Fruit fly (Drosophila melanogaster) whole organism, pupa: ENCODE data around the gene CG3198.

Experiments used
- CG10348 ChIP-seq: fragments of 200-800 bp; sonication (Bioruptor generic); IDR thresholded peaks from 2 replicates; pipeline ENCODE4 v1.3.6; 2022; ENCODE audit warnings: missing biosample characterization, missing genetic modification characterization
- CG12605 ChIP-seq: fragments of 200-800 bp; sonication (Bioruptor generic); IDR thresholded peaks from 2 replicates; pipeline ENCODE4 v1.3.6; 2022; ENCODE audit warnings: missing biosample characterization, missing genetic modification characterization
- CG13204 ChIP-seq: fragments of 200-800 bp; sonication (Bioruptor generic); optimal IDR thresholded peaks from 2 replicates; lab custom pipeline; 2018; ENCODE audit warnings: missing biosample characterization, mild to moderate bottlenecking, missing genetic modification characterization, moderate library complexity
- CG14655 ChIP-seq: fragments of 200-800 bp; sonication (Bioruptor generic); optimal IDR thresholded peaks from 3 replicates; lab custom pipeline; 2017; ENCODE audit warnings: mild to moderate bottlenecking, missing biosample characterization, missing genetic modification reagents, missing genetic modification characterization
- CG15710 ChIP-seq: fragments of 200-800 bp; sonication (Bioruptor generic); optimal IDR thresholded peaks from 2 replicates; lab custom pipeline; 2018; ENCODE audit warnings: missing biosample characterization, mild to moderate bottlenecking, missing genetic modification characterization, moderate library complexity
- CG17806 ChIP-seq: fragments of 200-800 bp; sonication (Bioruptor generic); optimal IDR thresholded peaks from 2 replicates; lab custom pipeline; 2018; ENCODE audit warnings: missing biosample characterization, mild to moderate bottlenecking, missing genetic modification characterization, moderate library complexity
- CG32121 ChIP-seq: fragments of 200-800 bp; sonication (Bioruptor generic); IDR thresholded peaks from 2 replicates; pipeline ENCODE4 v1.3.6; 2022; ENCODE audit warnings: missing biosample characterization, missing genetic modification characterization
- CG34367 ChIP-seq: fragments of 200-800 bp; sonication (Bioruptor generic); optimal IDR thresholded peaks from 2 replicates; lab custom pipeline; 2018; ENCODE audit warnings: missing biosample characterization, mild to moderate bottlenecking, missing genetic modification characterization
- CG4496 ChIP-seq: fragments of 200-800 bp; sonication (Bioruptor generic); IDR thresholded peaks from 3 replicates; pipeline ENCODE4 v1.3.6; 2022; ENCODE audit warnings: missing biosample characterization, missing genetic modification characterization
- CG8159 ChIP-seq: fragments of 200-800 bp; sonication (Bioruptor generic); optimal IDR thresholded peaks from 3 replicates; lab custom pipeline; 2018; ENCODE audit warnings: missing biosample characterization, mild to moderate bottlenecking, missing genetic modification characterization, moderate library complexity
- CG8301 ChIP-seq: fragments of 200-800 bp; sonication (Bioruptor generic); optimal IDR thresholded peaks from 2 replicates; lab custom pipeline; 2018; ENCODE audit warnings: missing biosample characterization, mild to moderate bottlenecking, missing genetic modification characterization
- CG9948 ChIP-seq: fragments of 200-800 bp; sonication (Bioruptor generic); optimal IDR thresholded peaks from 2 replicates; lab custom pipeline; 2018; ENCODE audit warnings: missing biosample characterization, mild to moderate bottlenecking, missing genetic modification characterization, moderate library complexity
- D1 ChIP-seq: fragments of 200-800 bp; sonication (Bioruptor generic); optimal IDR thresholded peaks from 2 replicates; lab custom pipeline; 2018; ENCODE audit warnings: missing biosample characterization, mild to moderate bottlenecking, missing genetic modification characterization, moderate library complexity
- EcR ChIP-seq: fragments of 200-800 bp; sonication (Bioruptor generic); optimal IDR thresholded peaks from 3 replicates; lab custom pipeline; 2019; ENCODE audit warnings: missing biosample characterization, missing genetic modification characterization, mild to moderate bottlenecking, moderate library complexity, missing genetic modification reagents
- Ets98B ChIP-seq: fragments of 200-800 bp; sonication (Bioruptor generic); IDR thresholded peaks from 2 replicates; pipeline ENCODE4 v1.3.6; 2022; ENCODE audit warnings: missing biosample characterization, missing genetic modification characterization
- Pif1A ChIP-seq: fragments of 200-800 bp; sonication (Bioruptor generic); optimal IDR thresholded peaks from 3 replicates; lab custom pipeline; 2016; ENCODE audit warnings: missing biosample characterization, missing genetic modification characterization
- Pif1B ChIP-seq: fragments of 200-800 bp; sonication (Bioruptor generic); optimal IDR thresholded peaks from 3 replicates; lab custom pipeline; 2016; ENCODE audit warnings: missing biosample characterization, missing genetic modification characterization
- Snoo ChIP-seq: fragments of 200-800 bp; sonication (Bioruptor generic); optimal IDR thresholded peaks from 3 replicates; lab custom pipeline; 2017; ENCODE audit warnings: missing biosample characterization, mild to moderate bottlenecking, missing genetic modification characterization, inconsistent platforms
- fd96Ca ChIP-seq: fragments of 200-800 bp; sonication (Bioruptor generic); IDR thresholded peaks from 3 replicates; pipeline ENCODE4 v1.3.6; 2022; ENCODE audit warnings: missing biosample characterization, missing genetic modification characterization
- gl ChIP-seq: fragments of 200-800 bp; sonication (Bioruptor generic); optimal IDR thresholded peaks from 2 replicates; lab custom pipeline; 2018; ENCODE audit warnings: missing biosample characterization, mild to moderate bottlenecking, missing genetic modification characterization
- rn ChIP-seq: fragments of 200-800 bp; sonication (Bioruptor generic); IDR thresholded peaks from 2 replicates; pipeline ENCODE4 v1.3.6; 2022; ENCODE audit warnings: missing biosample characterization, missing genetic modification characterization

The CG3198 gene

dm6 chrX:6654198-6654831 lies 19.5 kb downstream of the CG3198 start, which contains the start of the genes CG3226 and Cdc7:
Gene CG3226 (minus strand): TSS chrX:6654248.
Gene Cdc7 (plus strand): TSS chrX:6654541.
- peak; percentile 47 for TF ChIP-seq Pif1A
- peak; percentile 12 for TF ChIP-seq gl (tag; lab: Kevin White, UChicago)
- peak; percentile 21 for TF ChIP-seq CG13204 (GFP tag; lab: Kevin White, UChicago)
- 0 out of 2 replicates have a peak, but pooled peaks have one; percentile 33 for TF ChIP-seq Ets98B (GFP tag; lab: Robert Waterston, UW)
- peak; percentile 51 for TF ChIP-seq CG34367 (tag; lab: Kevin White, UChicago)
- TF ChIP-seq CG15710 (tag; lab: Kevin White, UChicago) = peak; percentile 36
- no peak for TF ChIP-seq CG32121 (GFP tag; lab: Robert Waterston, UW)
- no peak for TF ChIP-seq CG9948 (tag; lab: Kevin White, UChicago)
- no peak for TF ChIP-seq rn (GFP tag; lab: Robert Waterston, UW)
- 0 out of 3 replicates have a peak, but pooled peaks have one; percentile 8 for TF ChIP-seq fd96Ca
- TF ChIP-seq CG8159 (tag; lab: Kevin White, UChicago) = peak; percentile 41
- peak; percentile 69 for TF ChIP-seq Snoo
- peak; percentile 12 for TF ChIP-seq Pif1B
- TF ChIP-seq CG4496 (GFP tag; lab: Robert Waterston, UW) = peak; percentile 62; the same call in 2 of the 3 replicates
- peak; percentile 33 for TF ChIP-seq CG14655 (GFP tag; lab: Kevin White, UChicago)
- TF ChIP-seq, all 21 proteins: peak for 12

- TF ChIP-seq CG15710 (tag; lab: Kevin White, UChicago) (peak; percentile 0), Snoo (no peak), CG34367 (tag; lab: Kevin White, UChicago) (no peak), gl (tag; lab: Kevin White, UChicago) (no peak), CG8159 (tag; lab: Kevin White, UChicago) (peak; percentile 18), CG8301 (peak; percentile 34), fd96Ca (0 out of 3 replicates have a peak, but pooled peaks have one; percentile 34), CG10348 (GFP tag; lab: Robert Waterston, UW) (no peak), CG13204 (GFP tag; lab: Kevin White, UChicago) (no peak), CG9948 (tag; lab: Kevin White, UChicago) (peak; percentile 13), EcR (no peak), CG14655 (GFP tag; lab: Kevin White, UChicago) (peak; percentile 56), rn (GFP tag; lab: Robert Waterston, UW) (no peak), CG4496 (GFP tag; lab: Robert Waterston, UW) (no peak), Ets98B (GFP tag; lab: Robert Waterston, UW) (no peak), CG32121 (GFP tag; lab: Robert Waterston, UW) (no peak), CG17806 (tag; lab: Kevin White, UChicago) (peak; percentile 26), D1 (tag; lab: Kevin White, UChicago) (no peak), CG12605 (no peak), Pif1B (no peak), Pif1A (no peak)
- TF ChIP-seq, all 21 proteins: peak for 7
These were observed 26.9 kb downstream of the CG3198 start for dm6 chrX:6646846-6647245.

dm6 chrX:6642593-6643257 lies 31.0 kb downstream of the CG3198 start:
- TF ChIP-seq EcR (no peak), CG34367 (tag; lab: Kevin White, UChicago) (peak; percentile 43), CG9948 (tag; lab: Kevin White, UChicago) (peak; percentile 47), CG15710 (tag; lab: Kevin White, UChicago) (peak; percentile 50), CG13204 (GFP tag; lab: Kevin White, UChicago) (no peak), Pif1B (peak; percentile 11), gl (tag; lab: Kevin White, UChicago) (peak; percentile 4), CG32121 (GFP tag; lab: Robert Waterston, UW) (peak; percentile 58), fd96Ca (no peak), D1 (tag; lab: Kevin White, UChicago) (no peak), CG4496 (GFP tag; lab: Robert Waterston, UW) (peak; percentile 71), Pif1A (peak; percentile 67), CG17806 (tag; lab: Kevin White, UChicago) (peak; percentile 53), CG8301 (peak; percentile 66), CG8159 (tag; lab: Kevin White, UChicago) (peak; percentile 49), CG14655 (GFP tag; lab: Kevin White, UChicago) (peak; percentile 71), Ets98B (GFP tag; lab: Robert Waterston, UW) (peak; percentile 37), CG10348 (GFP tag; lab: Robert Waterston, UW) (no peak), Snoo (peak; percentile 33), CG12605 (peak; percentile 30; the same call in 1 of the 2 replicates), rn (GFP tag; lab: Robert Waterston, UW) (no peak)

dm6 chrX:6641602-6642001 lies 32.2 kb downstream of the CG3198 start:
- TF ChIP-seq CG8301 = peak; percentile 56
- TF ChIP-seq Snoo = no peak
- peak; percentile 43 for TF ChIP-seq Pif1A
- TF ChIP-seq CG10348 (GFP tag; lab: Robert Waterston, UW) = no peak
- peak; percentile 57 for TF ChIP-seq CG14655 (GFP tag; lab: Kevin White, UChicago)
- no peak for TF ChIP-seq gl (tag; lab: Kevin White, UChicago)
- no peak for TF ChIP-seq CG13204 (GFP tag; lab: Kevin White, UChicago)
- TF ChIP-seq CG9948 (tag; lab: Kevin White, UChicago) = peak; percentile 10
- TF ChIP-seq Ets98B (GFP tag; lab: Robert Waterston, UW) = peak; percentile 50; the same call in 1 of the 2 replicates
- peak; percentile 30; the same call in 1 of the 2 replicates for TF ChIP-seq CG12605
- TF ChIP-seq CG4496 (GFP tag; lab: Robert Waterston, UW) = peak; percentile 71; the same call in 2 of the 3 replicates
- peak; percentile 81 for TF ChIP-seq fd96Ca
- peak; percentile 39; the same call in 1 of the 2 replicates for TF ChIP-seq CG32121 (GFP tag; lab: Robert Waterston, UW)
- TF ChIP-seq CG15710 (tag; lab: Kevin White, UChicago) = peak; percentile 3
- TF ChIP-seq rn (GFP tag; lab: Robert Waterston, UW) = no peak
- peak; percentile 14 for TF ChIP-seq Pif1B
- peak; percentile 8 for TF ChIP-seq CG17806 (tag; lab: Kevin White, UChicago)
- TF ChIP-seq CG8159 (tag; lab: Kevin White, UChicago) = peak; percentile 3
